Fruit fly (Drosophila melanogaster) whole organism, wandering third instar larva: ENCODE results near the gene CG34432.

Source experiments
- GATAd ChIP-seq: sonication (Bioruptor generic); optimal IDR thresholded peaks from 2 replicates; lab custom pipeline; 2016; ENCODE audit warnings: missing biosample characterization, missing genetic modification characterization
- Hr83 ChIP-seq: fragments of 200-300 bp; sonication (Bioruptor generic); optimal IDR thresholded peaks from 2 replicates; lab custom pipeline; 2016; ENCODE audit warnings: missing biosample characterization, mild to moderate bottlenecking, missing genetic modification characterization, moderate library complexity; ENCODE audit not compliant: poor library complexity, severe bottlenecking
- Vsx2 ChIP-seq: fragments of 200-300, 225-300 bp; sonication (Bioruptor generic); optimal IDR thresholded peaks from 2 replicates; lab custom pipeline; 2018; ENCODE audit warnings: missing biosample characterization, missing genetic modification characterization; ENCODE audit not compliant: partially characterized antibody
- br ChIP-seq: fragments of 200-800 bp; sonication (Bioruptor generic); optimal IDR thresholded peaks from 2 replicates; lab custom pipeline; 2016; ENCODE audit warnings: missing biosample characterization, missing genetic modification characterization
- jim ChIP-seq: fragments of 175-275, 200-325 bp; sonication (Bioruptor generic); optimal IDR thresholded peaks from 2 replicates; lab custom pipeline; 2016; ENCODE audit warnings: missing biosample characterization, mild to moderate bottlenecking, missing genetic modification characterization
- pan ChIP-seq: fragments of >200 bp; optimal IDR thresholded peaks from 2 replicates; lab custom pipeline; 2017

- no peak for TF ChIP-seq GATAd (GFP tag; lab: Kevin White, UChicago)
- TF ChIP-seq pan = no peak
- TF ChIP-seq jim = no peak
- TF ChIP-seq Hr83 = no peak
- no peak for TF ChIP-seq Vsx2 (GFP tag; lab: Kevin White, UChicago)
- no peak for TF ChIP-seq br (GFP tag; lab: Kevin White, UChicago)
Observed at dm6 chr3R:30645780-30646179, 3.2 kb upstream of the CG34432 start, which contains the start of gene CG31013.
